Fruit fly (Drosophila melanogaster) whole organism, prepupa: Measurements from ENCODE around the gene CG43407.
A peak's percentile ranks its signal among the peaks of the same experiment; 100 is the strongest.

ENCODE experiments used
- CG10631 ChIP-seq: fragments of 200-800 bp; sonication (Bioruptor generic); optimal IDR thresholded peaks from 2 replicates; lab custom pipeline; 2016; ENCODE audit warnings: missing biosample characterization, missing genetic modification characterization
- CG10669 ChIP-seq: fragments of 200-800 bp; sonication (Bioruptor generic); optimal IDR thresholded peaks from 3 replicates; lab custom pipeline; 2018; ENCODE audit warnings: missing biosample characterization, mild to moderate bottlenecking, missing genetic modification characterization, moderate library complexity
- CG11762 ChIP-seq: fragments of 200-800 bp; sonication (Bioruptor generic); optimal IDR thresholded peaks from 3 replicates; lab custom pipeline; 2016; ENCODE audit warnings: missing biosample characterization, missing genetic modification characterization; ENCODE audit not compliant: insufficient read depth
- CG11902 ChIP-seq: fragments of 200-800 bp; sonication (Bioruptor generic); optimal IDR thresholded peaks from 3 replicates; lab custom pipeline; 2016; ENCODE audit warnings: missing biosample characterization, missing genetic modification characterization
- CG15336 ChIP-seq: fragments of 200-800 bp; sonication (Bioruptor generic); IDR thresholded peaks from 2 replicates; pipeline ENCODE4 v1.3.6; 2022; ENCODE audit warnings: missing biosample characterization, missing genetic modification characterization
- CG1621 ChIP-seq: fragments of 200-800 bp; sonication (Bioruptor generic); optimal IDR thresholded peaks from 3 replicates; lab custom pipeline; 2018; ENCODE audit warnings: missing biosample characterization, mild to moderate bottlenecking, missing genetic modification characterization
- CG16779 ChIP-seq: fragments of 200-800 bp; sonication (Bioruptor generic); optimal IDR thresholded peaks from 3 replicates; lab custom pipeline; 2017; ENCODE audit warnings: missing biosample characterization, mild to moderate bottlenecking, missing genetic modification characterization
- CG3032 ChIP-seq: fragments of 200-800 bp; optimal IDR thresholded peaks from 2 replicates; lab custom pipeline; 2019; ENCODE audit warnings: missing biosample characterization, mild to moderate bottlenecking, missing genetic modification characterization, moderate library complexity
- CG32006 ChIP-seq: fragments of 200-800 bp; sonication (Bioruptor generic); optimal IDR thresholded peaks from 3 replicates; lab custom pipeline; 2017; ENCODE audit warnings: missing biosample characterization, mild to moderate bottlenecking, missing genetic modification characterization
- CG34406 ChIP-seq: fragments of 200-800 bp; sonication (Bioruptor generic); optimal IDR thresholded peaks from 3 replicates; lab custom pipeline; 2016; ENCODE audit warnings: missing biosample characterization, missing genetic modification characterization
- CG3919 ChIP-seq: fragments of 200-800 bp; sonication (Bioruptor generic); optimal IDR thresholded peaks from 3 replicates; lab custom pipeline; 2016; ENCODE audit warnings: missing biosample characterization, missing genetic modification characterization
- CG4318 ChIP-seq: fragments of 200-800 bp; sonication (Bioruptor generic); optimal IDR thresholded peaks from 3 replicates; lab custom pipeline; 2017; ENCODE audit warnings: missing biosample characterization, mild to moderate bottlenecking, missing genetic modification characterization
- CG6163 ChIP-seq: fragments of 200-800 bp; sonication (Bioruptor generic); IDR thresholded peaks from 3 replicates; pipeline ENCODE4 v1.3.6; 2022; ENCODE audit warnings: missing biosample characterization, missing genetic modification characterization
- CG6276 ChIP-seq: fragments of 200-800 bp; sonication (Bioruptor generic); optimal IDR thresholded peaks from 2 replicates; lab custom pipeline; 2017; ENCODE audit warnings: missing biosample characterization, mild to moderate bottlenecking, missing genetic modification characterization
- CG6792 ChIP-seq: fragments of 200-800 bp; sonication (Bioruptor generic); optimal IDR thresholded peaks from 3 replicates; lab custom pipeline; 2016; ENCODE audit warnings: missing biosample characterization, missing genetic modification characterization
- CG6808 ChIP-seq: fragments of 200-800 bp; sonication (Bioruptor generic); optimal IDR thresholded peaks from 3 replicates; lab custom pipeline; 2017; ENCODE audit warnings: missing biosample characterization, missing genetic modification characterization, mild to moderate bottlenecking, moderate library complexity, missing genetic modification reagents
- CG6854 ChIP-seq: fragments of 200-800 bp; sonication (Bioruptor generic); optimal IDR thresholded peaks from 2 replicates; lab custom pipeline; 2017; ENCODE audit warnings: missing biosample characterization, mild to moderate bottlenecking, missing genetic modification characterization
- CG7368 ChIP-seq: fragments of 200-800 bp; sonication (Bioruptor generic); optimal IDR thresholded peaks from 3 replicates; lab custom pipeline; 2016; ENCODE audit warnings: missing biosample characterization, missing genetic modification characterization
- CG8119 ChIP-seq: fragments of 200-800 bp; sonication (Bioruptor generic); IDR thresholded peaks from 3 replicates; pipeline ENCODE4 v1.3.6; 2022; ENCODE audit warnings: missing biosample characterization, missing genetic modification characterization
- CG8319 ChIP-seq: fragments of 200-800 bp; sonication (Bioruptor generic); optimal IDR thresholded peaks from 3 replicates; lab custom pipeline; 2016; ENCODE audit warnings: missing biosample characterization, missing genetic modification characterization
- Eip75B ChIP-seq: fragments of 200-800 bp; sonication (Bioruptor generic); optimal IDR thresholded peaks from 3 replicates; lab custom pipeline; 2016; ENCODE audit warnings: missing biosample characterization, missing genetic modification characterization
- Ets21C ChIP-seq: fragments of 200-800 bp; sonication (Bioruptor generic); optimal IDR thresholded peaks from 3 replicates; lab custom pipeline; 2016; ENCODE audit warnings: missing biosample characterization, missing genetic modification characterization
- Ets96B ChIP-seq: fragments of 200-800 bp; optimal IDR thresholded peaks from 2 replicates; lab custom pipeline; 2019; ENCODE audit warnings: missing biosample characterization, mild to moderate bottlenecking, missing genetic modification characterization, moderate library complexity
- Gug ChIP-seq: fragments of 200-800 bp; sonication (Bioruptor generic); IDR thresholded peaks from 2 replicates; pipeline ENCODE4 v1.3.6; 2022; ENCODE audit warnings: missing biosample characterization, missing genetic modification characterization
- Hr38 ChIP-seq: sonication (Bioruptor generic); optimal IDR thresholded peaks from 2 replicates; lab custom pipeline; 2016; ENCODE audit warnings: missing biosample characterization, missing genetic modification characterization
- Hr39 ChIP-seq: fragments of 200-800 bp; sonication (Bioruptor generic); optimal IDR thresholded peaks from 2 replicates; lab custom pipeline; 2016; ENCODE audit warnings: missing biosample characterization, missing genetic modification characterization
- Hr4 ChIP-seq: fragments of 200-800 bp; sonication (Bioruptor generic); optimal IDR thresholded peaks from 3 replicates; lab custom pipeline; 2016; ENCODE audit warnings: missing biosample characterization, missing genetic modification characterization
- Lpt ChIP-seq: fragments of 200-800 bp; sonication (Bioruptor generic); optimal IDR thresholded peaks from 3 replicates; lab custom pipeline; 2016; ENCODE audit warnings: missing biosample characterization, missing genetic modification characterization
- Met ChIP-seq: fragments of 200-800 bp; sonication (Bioruptor generic); optimal IDR thresholded peaks from 3 replicates; lab custom pipeline; 2016; ENCODE audit warnings: missing biosample characterization, missing genetic modification characterization
- OdsH ChIP-seq: fragments of 200-800 bp; sonication (Bioruptor generic); optimal IDR thresholded peaks from 3 replicates; lab custom pipeline; 2016; ENCODE audit warnings: missing biosample characterization, missing genetic modification characterization
- Sox14 ChIP-seq: fragments of 200-800 bp; sonication (Bioruptor generic); optimal IDR thresholded peaks from 3 replicates; lab custom pipeline; 2016; ENCODE audit warnings: missing biosample characterization, missing genetic modification characterization
- Sox15 ChIP-seq: fragments of 200-800 bp; sonication (Bioruptor generic); optimal IDR thresholded peaks from 3 replicates; lab custom pipeline; 2016; ENCODE audit warnings: missing biosample characterization, missing genetic modification characterization
- achi ChIP-seq: fragments of 200-800 bp; sonication (Bioruptor generic); optimal IDR thresholded peaks from 3 replicates; lab custom pipeline; 2016; ENCODE audit warnings: missing biosample characterization, missing genetic modification characterization
- dac ChIP-seq: fragments of 200-800 bp; sonication (Bioruptor generic); optimal IDR thresholded peaks from 2 replicates; lab custom pipeline; 2017; ENCODE audit warnings: missing biosample characterization, mild to moderate bottlenecking, missing genetic modification characterization
- dsx ChIP-seq: fragments of 200-800 bp; optimal IDR thresholded peaks from 3 replicates; lab custom pipeline; 2019; ENCODE audit warnings: missing biosample characterization, mild to moderate bottlenecking, missing genetic modification characterization, moderate library complexity; ENCODE audit not compliant: poor library complexity, severe bottlenecking
- eg ChIP-seq: fragments of 200-800 bp; sonication (Bioruptor generic); IDR thresholded peaks from 3 replicates; pipeline ENCODE4 v1.3.6; 2022; ENCODE audit warnings: missing biosample characterization, missing genetic modification characterization
- fkh ChIP-seq: fragments of 200-800 bp; sonication (Bioruptor generic); optimal IDR thresholded peaks from 3 replicates; lab custom pipeline; 2017; ENCODE audit warnings: missing biosample characterization, mild to moderate bottlenecking, missing genetic modification characterization, moderate library complexity
- lz ChIP-seq: fragments of 200-800 bp; sonication (Bioruptor generic); optimal IDR thresholded peaks from 3 replicates; lab custom pipeline; 2016; ENCODE audit warnings: missing biosample characterization, missing genetic modification characterization
- net ChIP-seq: fragments of 200-800 bp; sonication (Bioruptor generic); optimal IDR thresholded peaks from 3 replicates; lab custom pipeline; 2016; ENCODE audit warnings: missing biosample characterization, missing genetic modification characterization
- salr ChIP-seq, 2 experiments: fragments of 200-800 bp; sonication (Bioruptor generic); optimal IDR thresholded peaks; 3 replicates each; lab custom pipeline; 2016 to 2018; ENCODE audit warnings: missing biosample characterization in 2 of 2, missing genetic modification characterization in 2 of 2, mild to moderate bottlenecking in 1 of 2
- spab ChIP-seq: fragments of 200-800 bp; sonication (Bioruptor generic); optimal IDR thresholded peaks from 2 replicates; lab custom pipeline; 2017; ENCODE audit warnings: missing biosample characterization, mild to moderate bottlenecking, missing genetic modification characterization, missing genetic modification reagents
- ss ChIP-seq, 2 experiments: fragments of 200-800 bp; sonication (Bioruptor generic); optimal IDR thresholded peaks; 2 replicates in 1 of 2; 3 replicates in 1 of 2; lab custom pipeline; 2017 to 2018; ENCODE audit warnings: mild to moderate bottlenecking in 2 of 2, missing biosample characterization in 2 of 2, missing genetic modification characterization in 2 of 2, moderate library complexity in 1 of 2
- svp ChIP-seq: fragments of 200-800 bp; sonication (Bioruptor generic); peaks from one replicate; lab custom pipeline; 2016; ENCODE audit warnings: missing biosample characterization, missing genetic modification characterization

The CG43407 gene

dm6 chr3L:19055064-19055463 is 1.9 kb upstream of the CG43407 start (continued):
- TF ChIP-seq Ets21C (GFP tag; lab: Kevin White, UChicago) (no peak), ss (GFP tag; optimal IDR thresholded peaks at IDR 0.05; lab: Kevin White, UChicago) (peak; percentile 23 to 55), Sox15 (GFP tag; lab: Kevin White, UChicago) (peak; percentile 9), CG8119 (GFP tag; lab: Robert Waterston, UW) (peak; percentile 59), Gug (GFP tag; lab: Robert Waterston, UW) (no peak), Hr4 (GFP tag; lab: Kevin White, UChicago) (peak; percentile 24), CG6792 (GFP tag; lab: Kevin White, UChicago) (peak; percentile 33), Hr39 (no peak), OdsH (peak; percentile 46), fkh (GFP tag; lab: Kevin White, UChicago) (no peak), CG10669 (peak; percentile 53), Eip75B (GFP tag; lab: Kevin White, UChicago) (no peak), CG15336 (GFP tag; lab: Robert Waterston, UW) (peak; percentile 62), CG6163 (GFP tag; lab: Robert Waterston, UW) (peak; percentile 58; the same call in 2 of the 3 replicates), eg (GFP tag; lab: Robert Waterston, UW) (no peak), CG6808 (GFP tag; lab: Kevin White, UChicago) (peak; percentile 47), CG4318 (GFP tag; lab: Kevin White, UChicago) (peak; percentile 25), CG6854 (GFP tag; lab: Kevin White, UChicago) (no peak), CG11762 (peak; percentile 4), Sox14 (no peak), CG34406 (peak; percentile 45), achi (GFP tag; lab: Kevin White, UChicago) (peak; percentile 54), CG10631 (GFP tag; lab: Kevin White, UChicago) (peak; percentile 69), Met (GFP tag; lab: Kevin White, UChicago) (peak; percentile 26), dsx (GFP tag; lab: Kevin White, UChicago) (peak; percentile 64), Hr38 (GFP tag; lab: Kevin White, UChicago) (no peak), Ets96B (tag; lab: Kevin White, UChicago) (peak; percentile 72), salr (GFP tag; optimal IDR thresholded peaks at IDR 0.05; lab: Kevin White, UChicago) (peak in 1 of 2 experiments; percentile 49), CG32006 (GFP tag; lab: Kevin White, UChicago) (peak; percentile 61)
- TF ChIP-seq, all 60 proteins: peak for 40

- TF ChIP-seq CG10669 (no peak), ss (GFP tag; optimal IDR thresholded peaks at IDR 0.05; lab: Kevin White, UChicago) (peak in 1 of 2 experiments; percentile 1), CG6163 (GFP tag; lab: Robert Waterston, UW) (peak; percentile 44; the same call in 1 of the 3 replicates), CG6808 (GFP tag; lab: Kevin White, UChicago) (peak; percentile 24)
These were observed 1.1 kb upstream of the CG43407 start for dm6 chr3L:19054266-19054665.

dm6 chr3L:19051926-19052325 is 1.3 kb downstream of the CG43407 start, which contains the start of gene Acp76A:
Acp76A (minus strand) TSS chr3L:19052026.
- TF ChIP-seq CG11902 (GFP tag; lab: Kevin White, UChicago), result no peak
- TF ChIP-seq net (GFP tag; lab: Kevin White, UChicago), result no peak
- no peak for TF ChIP-seq CG3919 (GFP tag; lab: Kevin White, UChicago)
- no peak for TF ChIP-seq CG1621
- no peak for TF ChIP-seq CG6163 (GFP tag; lab: Robert Waterston, UW)
- TF ChIP-seq spab (GFP tag; lab: Kevin White, UChicago), result no peak
- no peak for TF ChIP-seq Lpt (GFP tag; lab: Kevin White, UChicago)
- TF ChIP-seq dac (GFP tag; lab: Kevin White, UChicago), result no peak
- no peak for TF ChIP-seq CG6276
- no peak for TF ChIP-seq svp (GFP tag; lab: Kevin White, UChicago)
- no peak for TF ChIP-seq CG3032 (tag; lab: Kevin White, UChicago)
- TF ChIP-seq CG16779 (tag; lab: Kevin White, UChicago), result no peak
- TF ChIP-seq CG15336 (GFP tag; lab: Robert Waterston, UW), result no peak
- TF ChIP-seq CG32006 (GFP tag; lab: Kevin White, UChicago), result no peak
- TF ChIP-seq CG7368 (GFP tag; lab: Kevin White, UChicago), result no peak
- TF ChIP-seq Sox15 (GFP tag; lab: Kevin White, UChicago), result no peak
- TF ChIP-seq OdsH, result no peak
- TF ChIP-seq Gug (GFP tag; lab: Robert Waterston, UW), result no peak
- no peak for TF ChIP-seq lz (GFP tag; lab: Kevin White, UChicago)
- TF ChIP-seq CG8319 (GFP tag; lab: Kevin White, UChicago), result no peak
